Worm (Caenorhabditis elegans) whole organism, L4/young adult: Measurements from ENCODE around the gene gcn-1.

Experiments used
- W03F9.2 ChIP-seq: fragments of 150-350 bp; optimal IDR thresholded peaks from 2 replicates; lab custom pipeline; 2014; ENCODE audit warnings: missing biosample characterization, missing genetic modification characterization
- dao-5 ChIP-seq: sonication (generic microtip); optimal IDR thresholded peaks from 2 replicates; lab custom pipeline; 2016; ENCODE audit warnings: missing genotype, missing genetic modification characterization, moderate library complexity, missing compliant biosample characterization
- him-1 ChIP-seq: sonication (generic microtip); optimal IDR thresholded peaks from 2 replicates; lab custom pipeline; 2016; ENCODE audit warnings: missing genotype, missing genetic modification reagents, missing genetic modification characterization, missing compliant biosample characterization

DNA sequence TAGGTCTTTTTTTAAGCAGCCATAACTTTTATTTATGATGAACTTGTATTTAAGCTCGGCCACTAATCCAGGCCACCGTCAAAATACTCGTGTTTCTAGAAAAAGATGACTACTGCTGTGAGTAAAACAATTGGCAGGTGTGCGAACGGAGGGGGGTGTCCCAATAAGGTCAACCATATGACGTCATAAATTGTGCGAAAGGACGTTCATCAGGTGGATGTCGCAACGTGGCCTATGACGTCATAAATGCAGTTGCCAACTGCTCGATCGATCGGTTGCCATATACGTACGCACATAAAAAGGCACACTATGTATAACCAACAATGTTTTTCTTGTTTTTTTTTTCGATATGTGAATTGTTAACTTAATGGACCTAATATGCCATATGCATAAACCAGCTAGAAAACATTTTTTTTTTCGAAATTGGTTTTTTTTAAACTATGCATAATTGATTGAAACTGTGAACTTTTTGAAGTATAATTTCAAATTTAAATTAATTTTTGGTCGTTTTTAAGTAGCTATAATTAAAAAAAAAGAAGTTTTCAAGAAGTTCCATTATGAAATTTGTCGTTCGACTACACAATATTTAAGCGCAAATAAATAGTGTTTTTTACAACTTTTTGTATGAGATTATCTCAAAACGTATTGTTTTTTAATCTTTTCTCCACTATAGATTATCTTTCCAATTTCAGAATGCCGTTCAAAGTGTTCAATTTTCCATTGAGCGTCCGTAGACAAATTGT lies 82.6 kb downstream of the gcn-1 start, which contains the start of gene C39B5.2:
- TF ChIP-seq W03F9.2 (tag; lab: Kevin White, UChicago) = no peak
- no peak for TF ChIP-seq dao-5 (tag; lab: Kevin White, UChicago)
- no peak for TF ChIP-seq him-1 (tag; lab: Kevin White, UChicago)
